Worm (Caenorhabditis elegans): ENCODE data around the gene cec-2.

cec-2 gene

DNA sequence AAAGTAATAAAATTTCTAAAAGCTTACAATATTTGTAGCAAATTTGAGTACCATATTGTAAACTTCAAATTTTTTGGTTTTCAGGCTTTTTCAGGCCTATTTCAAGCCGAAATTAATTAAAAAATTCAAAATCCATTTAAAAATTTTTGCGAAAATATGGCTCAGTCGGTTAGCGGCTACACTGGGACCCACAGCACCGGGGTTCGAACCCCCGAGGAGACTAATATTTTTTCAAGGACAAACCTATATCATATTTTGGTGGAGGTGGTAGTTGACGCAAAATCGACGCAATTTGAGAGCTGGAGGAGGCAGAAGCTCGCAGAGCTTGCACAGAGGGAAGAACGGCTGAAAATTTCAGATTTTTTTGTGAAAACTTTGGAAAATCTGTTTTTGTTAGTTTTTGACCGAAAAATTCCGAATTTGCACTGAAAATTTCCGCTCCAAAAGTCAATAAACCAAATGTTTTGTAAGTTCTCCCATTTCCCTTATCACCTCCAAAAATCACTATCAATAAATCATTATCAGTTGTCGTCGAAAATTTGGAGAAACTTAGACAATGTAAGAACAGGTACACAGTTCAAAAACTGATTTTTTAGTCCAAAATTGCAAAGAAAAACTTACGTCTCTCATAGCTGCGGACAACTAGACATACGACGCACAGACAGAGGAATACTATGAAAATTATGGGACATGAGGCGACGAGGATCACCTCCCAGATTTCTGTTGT lies 21.9 kb upstream of the cec-2 start (continued):
- TF ChIP-seq ceh-82 (tag; optimal IDR thresholded peaks at IDR 0.05), result no peak

DNA sequence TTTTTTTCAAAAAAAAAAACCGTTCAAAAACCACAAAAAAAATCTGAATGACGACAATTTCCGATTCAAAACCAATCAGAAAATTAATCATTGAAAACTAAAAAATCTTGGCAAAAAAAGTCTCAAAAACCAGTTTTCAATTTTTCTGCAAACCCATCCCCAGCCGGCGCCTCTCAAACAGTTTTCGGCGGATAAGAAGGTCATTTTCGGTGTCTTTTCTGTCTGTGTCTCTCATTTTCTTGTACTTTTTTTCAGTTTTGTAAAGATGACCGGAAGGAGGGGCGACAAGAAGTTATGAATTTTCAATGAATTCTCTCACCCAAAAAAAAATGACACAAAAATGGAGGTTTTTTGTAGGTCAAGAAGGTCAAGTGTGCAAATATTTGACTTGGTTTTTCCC lies 15.3 kb upstream of the cec-2 start:
- TF ChIP-seq pax-3 (tag; optimal IDR thresholded peaks at IDR 0.05) (no peak), dpl-1 (GFP tag; optimal IDR thresholded peaks at IDR 0.05) (no peak), hpl-2 (GFP tag; optimal IDR thresholded peaks at IDR 0.05) (no peak), hlh-4 (tag; optimal IDR thresholded peaks at IDR 0.05) (no peak), nhr-85 (tag) (peak; percentile 94), grh-1 (GFP tag; IDR thresholded peaks at IDR 0.05) (peak; percentile 75), alr-1 (tag; optimal IDR thresholded peaks at IDR 0.05; ENCODE audit: borderline replicate concordance) (no peak), swsn-7 (tag; optimal IDR thresholded peaks at IDR 0.05) (no peak), unc-30 (tag; optimal IDR thresholded peaks at IDR 0.05) (no peak), nhr-71 (tag; optimal IDR thresholded peaks at IDR 0.05) (no peak), lin-14 (GFP tag; optimal IDR thresholded peaks at IDR 0.05) (no peak), ets-5 (GFP tag; IDR thresholded peaks at IDR 0.05) (no peak), ztf-4 (tag; optimal IDR thresholded peaks at IDR 0.05) (no peak), lin-15B (tag; optimal IDR thresholded peaks at IDR 0.05) (no peak), C34B4.2 (tag; optimal IDR thresholded peaks at IDR 0.05) (no peak), skn-1 (tag; optimal IDR thresholded peaks at IDR 0.05) (no peak), zip-4 (GFP tag; optimal IDR thresholded peaks at IDR 0.05) (no peak), lin-13 (GFP tag; optimal IDR thresholded peaks at IDR 0.05) (no peak), snu-23 (GFP tag; optimal IDR thresholded peaks at IDR 0.05) (peak; percentile 16), lir-3 (tag; optimal IDR thresholded peaks at IDR 0.05; ENCODE audit: poor library complexity) (no peak), sup-37 (GFP tag; optimal IDR thresholded peaks at IDR 0.05) (no peak), elt-3 (tag; optimal IDR thresholded peaks at IDR 0.05) (peak in 1 of 6 experiments; percentile 52), pag-3 (tag; optimal IDR thresholded peaks at IDR 0.05; ENCODE audit: borderline replicate concordance, insufficient read depth) (no peak), C16A3.4 (tag; optimal IDR thresholded peaks at IDR 0.05) (no peak), blmp-1 (tag; optimal IDR thresholded peaks at IDR 0.05) (peak; percentile 15), nhr-20 (tag; optimal IDR thresholded peaks at IDR 0.05) (no peak), nhr-12 (tag; optimal IDR thresholded peaks at IDR 0.05) (no peak), fos-1 (tag; optimal IDR thresholded peaks at IDR 0.05) (no peak), Y116A8C.19 (tag; optimal IDR thresholded peaks at IDR 0.05; ENCODE audit: borderline replicate concordance) (no peak), unc-62 (GFP tag; optimal IDR thresholded peaks at IDR 0.05) (no peak), sox-4 (tag; optimal IDR thresholded peaks at IDR 0.05) (no peak)

DNA sequence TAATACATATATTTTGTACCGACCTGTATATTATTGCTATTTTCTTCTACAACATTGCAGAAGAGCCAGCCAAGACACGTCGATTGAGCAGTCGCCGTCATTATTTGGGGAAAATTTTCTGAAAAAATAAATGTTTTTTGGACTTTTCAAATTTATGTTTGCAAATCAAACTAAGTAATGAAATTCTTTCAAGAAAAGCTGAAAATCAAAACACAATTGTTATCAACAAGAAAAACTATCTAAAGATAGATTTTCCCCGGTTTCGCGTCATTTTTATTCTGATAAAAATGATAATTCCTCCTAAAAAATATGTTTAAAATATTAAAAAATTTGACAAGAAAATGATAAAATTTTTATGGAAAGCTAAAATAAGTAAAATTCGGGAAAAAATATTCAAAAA lies 12.6 kb upstream of the cec-2 start, which contains the start of gene C50A2.3:
TSS of gene C50A2.3 (minus strand) at position 101 of the 400 bp plus-strand sequence.
- no peak for TF ChIP-seq efl-3 (GFP tag; optimal IDR thresholded peaks at IDR 0.05)
- TF ChIP-seq vab-15 (tag; optimal IDR thresholded peaks at IDR 0.05), result no peak
- TF ChIP-seq sptf-1 (tag; optimal IDR thresholded peaks at IDR 0.05), result no peak
- TF ChIP-seq unc-130 (tag; optimal IDR thresholded peaks at IDR 0.05), result no peak
- no peak for TF ChIP-seq nhr-20 (tag; optimal IDR thresholded peaks at IDR 0.05)
- TF ChIP-seq tbx-2 (tag; optimal IDR thresholded peaks at IDR 0.05), result no peak
- no peak for TF ChIP-seq lsy-2 (tag; optimal IDR thresholded peaks at IDR 0.05)
- no peak for TF ChIP-seq lin-39 (tag; optimal IDR thresholded peaks at IDR 0.05)
- no peak for TF ChIP-seq lin-15B (tag; optimal IDR thresholded peaks at IDR 0.05)
- TF ChIP-seq sox-4 (tag; optimal IDR thresholded peaks at IDR 0.05), result no peak
- TF ChIP-seq snu-23 (GFP tag; optimal IDR thresholded peaks at IDR 0.05), result no peak
- no peak for TF ChIP-seq grh-1 (GFP tag; IDR thresholded peaks at IDR 0.05)
- TF ChIP-seq isw-1 (GFP tag; IDR thresholded peaks at IDR 0.05), result no peak
- TF ChIP-seq nhr-90 (tag; optimal IDR thresholded peaks at IDR 0.05; ENCODE audit: poor library complexity), result no peak

Data from whole organism, L1 larva.